Fruit fly (Drosophila melanogaster) whole organism, adult: Measurements from ENCODE around the gene NO66.
"Not testable (repeated sequence)": the region's sequence is repeated elsewhere in the genome, so short reads cannot be mapped to it uniquely, and the experiment has no call there.

ENCODE experiments used
- CG11617 ChIP-seq: fragments of 200-800 bp; sonication (Bioruptor generic); optimal IDR thresholded peaks from 2 replicates; lab custom pipeline; 2017; ENCODE audit warnings: mild to moderate bottlenecking, missing biosample characterization, missing genetic modification reagents, missing genetic modification characterization
- CG12768 ChIP-seq: fragments of 200-800 bp; sonication (Bioruptor generic); optimal IDR thresholded peaks from 2 replicates; lab custom pipeline; 2017; ENCODE audit warnings: missing biosample characterization, missing genetic modification characterization, mild to moderate bottlenecking, moderate library complexity, missing genetic modification reagents
- CG14711 ChIP-seq: fragments of 200-800 bp; sonication (Bioruptor generic); optimal IDR thresholded peaks from 2 replicates; lab custom pipeline; 2018; ENCODE audit warnings: missing biosample characterization, mild to moderate bottlenecking, missing genetic modification characterization, moderate library complexity
- CG1620 ChIP-seq: fragments of 200-800 bp; sonication (Bioruptor generic); optimal IDR thresholded peaks from 2 replicates; lab custom pipeline; 2016; ENCODE audit warnings: missing biosample characterization, missing genetic modification characterization
- CG33017 ChIP-seq: fragments of 200-800 bp; sonication (Bioruptor generic); optimal IDR thresholded peaks from 2 replicates; lab custom pipeline; 2018; ENCODE audit warnings: missing biosample characterization, mild to moderate bottlenecking, missing genetic modification characterization, moderate library complexity
- CG5204 ChIP-seq: fragments of 200-800 bp; sonication (Bioruptor generic); optimal IDR thresholded peaks from 2 replicates; lab custom pipeline; 2016; ENCODE audit warnings: missing biosample characterization, missing genetic modification characterization
- CG7045 ChIP-seq: fragments of 200-800 bp; sonication (Bioruptor generic); optimal IDR thresholded peaks from 2 replicates; lab custom pipeline; 2017; ENCODE audit warnings: missing biosample characterization, mild to moderate bottlenecking, missing genetic modification characterization
- CG7101 ChIP-seq: fragments of 200-800 bp; sonication (Bioruptor generic); optimal IDR thresholded peaks from 2 replicates; lab custom pipeline; 2018; ENCODE audit warnings: missing biosample characterization, mild to moderate bottlenecking, missing genetic modification characterization, moderate library complexity
- Clk ChIP-seq: fragments of 200-800 bp; sonication (Bioruptor generic); optimal IDR thresholded peaks from 2 replicates; lab custom pipeline; 2017; ENCODE audit warnings: missing biosample characterization, missing genetic modification characterization
- Crg-1 ChIP-seq: fragments of 200-800 bp; sonication (Bioruptor generic); optimal IDR thresholded peaks from 2 replicates; lab custom pipeline; 2016; ENCODE audit warnings: missing biosample characterization, missing genetic modification characterization
- Hr96 ChIP-seq: fragments of 200-800 bp; sonication (Bioruptor generic); optimal IDR thresholded peaks from 2 replicates; lab custom pipeline; 2016; ENCODE audit warnings: missing biosample characterization, missing genetic modification characterization
- Mnt ChIP-seq: fragments of 200-800 bp; sonication (Bioruptor generic); optimal IDR thresholded peaks from 2 replicates; lab custom pipeline; 2016; ENCODE audit warnings: missing biosample characterization, mild to moderate bottlenecking, missing genetic modification characterization
- bab1 ChIP-seq: fragments of 200-800 bp; sonication (Bioruptor generic); optimal IDR thresholded peaks from 3 replicates; lab custom pipeline; 2019; ENCODE audit warnings: missing biosample characterization, mild to moderate bottlenecking, missing genetic modification characterization, moderate library complexity
- cic ChIP-seq: fragments of 200-800 bp; sonication (Bioruptor generic); optimal IDR thresholded peaks from 2 replicates; lab custom pipeline; 2017; ENCODE audit warnings: missing biosample characterization, mild to moderate bottlenecking, missing genetic modification characterization, moderate library complexity
- cnc ChIP-seq, 2 experiments: fragments of >200 bp; optimal IDR thresholded peaks; 2 replicates each; lab custom pipeline; 2017
- kay ChIP-seq: fragments of 200-800 bp; sonication (Bioruptor generic); peaks from one replicate; lab custom pipeline; 2016; ENCODE audit warnings: missing biosample characterization, missing genetic modification characterization, borderline replicate concordance
- ovo ChIP-seq: fragments of 200-800 bp; sonication (Bioruptor generic); optimal IDR thresholded peaks from 2 replicates; lab custom pipeline; 2016; ENCODE audit warnings: missing biosample characterization, missing genetic modification characterization
- pad ChIP-seq: fragments of 200-800 bp; sonication (Bioruptor generic); optimal IDR thresholded peaks from 3 replicates; lab custom pipeline; 2017; ENCODE audit warnings: missing biosample characterization, missing genetic modification characterization, mild to moderate bottlenecking, moderate library complexity, missing genetic modification reagents
- tj ChIP-seq: fragments of 200-800 bp; sonication (Bioruptor generic); optimal IDR thresholded peaks from 3 replicates; lab custom pipeline; 2017; ENCODE audit warnings: missing biosample characterization, mild to moderate bottlenecking, missing genetic modification characterization, moderate library complexity
- toe ChIP-seq: fragments of 200-800 bp; sonication (Bioruptor generic); optimal IDR thresholded peaks from 2 replicates; lab custom pipeline; 2016; ENCODE audit warnings: missing biosample characterization, missing genetic modification characterization

NO66 gene

DNA sequence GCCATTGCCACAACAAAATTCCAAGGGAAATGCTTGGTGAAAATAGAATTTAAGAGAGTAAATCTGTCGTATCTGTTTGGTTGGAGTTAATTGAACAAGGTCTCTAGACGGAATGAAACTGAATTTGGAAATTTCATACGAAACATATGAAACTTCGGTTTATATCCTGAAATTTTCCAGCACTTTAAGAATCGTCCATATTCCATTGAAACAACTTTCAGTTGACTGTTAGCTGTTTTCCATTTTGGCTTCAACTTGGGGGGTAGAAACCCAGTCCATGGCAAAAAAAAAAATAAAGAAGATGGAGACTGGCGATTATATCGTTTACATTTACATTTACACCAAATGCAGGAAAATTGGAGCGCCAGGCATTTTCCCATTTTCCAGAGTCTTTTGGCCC lies 7.5 kb upstream of the NO66 start, which contains the start of gene CG15579:
TSS of gene CG15579 (minus strand) at position 101 of the 400 bp plus-strand sequence.
- TF ChIP-seq ovo (GFP tag; lab: Kevin White, UChicago) (no peak), Crg-1 (GFP tag; lab: Kevin White, UChicago) (no peak), CG12768 (GFP tag; lab: Kevin White, UChicago) (no peak), kay (GFP tag; lab: Kevin White, UChicago) (no peak), tj (GFP tag; lab: Kevin White, UChicago) (no peak), pad (GFP tag; lab: Kevin White, UChicago) (no peak), Hr96 (GFP tag; lab: Kevin White, UChicago) (no peak), cic (GFP tag; lab: Kevin White, UChicago) (no peak), CG1620 (no peak), CG7045 (GFP tag; lab: Kevin White, UChicago) (no peak), CG5204 (GFP tag; lab: Kevin White, UChicago) (no peak), Clk (GFP tag; lab: Kevin White, UChicago) (no peak)

DNA sequence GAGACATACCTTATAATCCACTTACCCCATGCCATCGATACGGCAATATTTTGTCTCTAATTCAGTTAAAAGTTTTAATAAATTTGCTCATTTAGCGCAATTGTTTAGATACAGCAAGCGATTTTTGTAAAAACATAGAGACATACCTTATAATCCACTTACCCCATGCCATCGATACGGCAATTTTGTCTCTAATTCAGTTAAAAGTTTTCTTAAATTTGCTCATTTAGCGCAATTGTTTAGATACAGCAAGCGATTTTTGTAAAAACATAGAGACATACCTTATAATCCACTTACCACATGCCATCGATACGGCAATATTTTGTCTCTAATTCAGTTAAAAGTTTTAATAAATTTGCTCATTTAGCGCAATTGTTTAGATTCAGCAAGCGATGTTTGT lies 537 bp upstream of the NO66 start, which contains the start of gene mei-9:
TSS of gene mei-9 (minus strand) at position 101 of the 400 bp plus-strand sequence.
- not testable (repeated sequence) for TF ChIP-seq Crg-1, CG5204, cic (GFP tag; lab: Kevin White, UChicago)

DNA sequence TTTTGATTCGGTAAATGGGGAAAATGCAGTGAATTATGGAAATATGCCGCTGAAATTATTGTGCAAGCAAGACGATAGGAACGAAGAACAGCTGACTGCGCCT lies 2.7 kb downstream of the NO66 start, which contains the start of gene mRpL33:
TSS of gene mRpL33 (minus strand) at position 101 of the 103 bp plus-strand sequence.
- no peak for TF ChIP-seq toe
- no peak for TF ChIP-seq Hr96 (GFP tag; lab: Kevin White, UChicago)
- no peak for TF ChIP-seq CG7101 (tag; lab: Kevin White, UChicago)
- no peak for TF ChIP-seq Mnt (GFP tag; lab: Kevin White, UChicago)
- TF ChIP-seq cic (GFP tag; lab: Kevin White, UChicago): no peak
- TF ChIP-seq CG7045 (GFP tag; lab: Kevin White, UChicago): no peak
- no peak for TF ChIP-seq CG12768 (GFP tag; lab: Kevin White, UChicago)
- no peak for TF ChIP-seq Clk (GFP tag; lab: Kevin White, UChicago)
- TF ChIP-seq pad (GFP tag; lab: Kevin White, UChicago): no peak
- no peak for TF ChIP-seq Crg-1 (GFP tag; lab: Kevin White, UChicago)
- TF ChIP-seq cnc (optimal IDR thresholded peaks at IDR 0.05; lab: Kevin White, UChicago): no peak
- no peak for TF ChIP-seq tj (GFP tag; lab: Kevin White, UChicago)

DNA sequence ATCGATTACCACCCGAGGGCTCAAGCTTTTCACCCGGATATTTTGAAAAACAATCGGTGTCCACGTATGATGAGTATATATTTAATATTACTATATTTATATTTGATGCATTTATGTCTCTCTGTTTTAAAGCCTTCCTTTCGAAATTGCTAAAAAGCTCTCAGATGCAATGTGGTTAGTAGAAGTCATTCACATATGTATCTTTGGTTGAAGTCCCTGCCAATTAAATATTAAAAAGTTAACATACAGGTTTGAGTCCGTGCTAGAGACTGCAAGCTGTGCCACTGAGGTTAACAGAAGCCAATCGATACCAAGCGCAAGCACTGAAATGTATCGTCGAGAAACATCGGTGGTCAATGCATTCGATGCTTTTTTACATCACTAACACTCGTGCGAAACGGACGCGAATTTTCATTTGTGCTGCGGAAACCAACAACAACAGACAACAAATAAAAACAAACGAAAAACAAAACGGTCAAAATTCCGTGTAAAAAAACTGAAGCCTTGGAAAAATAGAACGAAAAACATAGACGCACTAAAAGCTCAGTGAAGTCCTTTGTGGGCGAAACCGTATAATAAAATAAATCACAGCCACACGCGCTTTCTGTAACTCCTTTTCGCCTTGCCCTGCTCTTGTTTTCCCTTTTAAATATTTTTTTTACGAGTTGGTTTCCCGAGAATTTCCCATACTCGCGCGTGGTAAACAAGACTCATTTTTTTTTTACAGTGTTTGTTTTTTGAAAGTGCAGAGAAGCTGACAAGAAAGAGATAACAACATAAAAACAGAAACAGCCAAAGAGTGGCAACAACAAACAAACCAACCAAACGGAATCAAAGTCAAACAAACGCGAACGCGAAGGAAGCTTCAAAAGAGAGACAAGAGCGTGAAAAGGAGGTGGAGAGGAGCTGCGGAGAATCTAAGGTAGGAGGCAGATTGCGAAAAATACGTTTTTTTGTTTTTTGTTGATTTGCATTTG lies 3.3 kb downstream of the NO66 start, which contains the start of gene norpA:
TSS of gene norpA (plus strand) at position 393 of the 977 bp plus-strand sequence.
- no peak for TF ChIP-seq CG1620
- TF ChIP-seq pad (GFP tag; lab: Kevin White, UChicago): no peak
- TF ChIP-seq ovo (GFP tag; lab: Kevin White, UChicago): no peak
- no peak for TF ChIP-seq Hr96 (GFP tag; lab: Kevin White, UChicago)
- no peak for TF ChIP-seq CG7045 (GFP tag; lab: Kevin White, UChicago)
- no peak for TF ChIP-seq cnc (optimal IDR thresholded peaks at IDR 0.05; lab: Kevin White, UChicago)
- TF ChIP-seq bab1: peak; percentile 43
- no peak for TF ChIP-seq CG12768 (GFP tag; lab: Kevin White, UChicago)
- TF ChIP-seq Clk (GFP tag; lab: Kevin White, UChicago): no peak
- peak; percentile 40 for TF ChIP-seq CG11617 (GFP tag; lab: Kevin White, UChicago)
- no peak for TF ChIP-seq CG33017 (tag; lab: Kevin White, UChicago)
- TF ChIP-seq Crg-1 (GFP tag; lab: Kevin White, UChicago): no peak
- TF ChIP-seq cic (GFP tag; lab: Kevin White, UChicago): no peak
- TF ChIP-seq kay (GFP tag; lab: Kevin White, UChicago): no peak
- peak; percentile 66 for TF ChIP-seq Mnt (GFP tag; lab: Kevin White, UChicago)
- TF ChIP-seq tj (GFP tag; lab: Kevin White, UChicago): no peak
- TF ChIP-seq CG14711 (tag; lab: Kevin White, UChicago): no peak
- no peak for TF ChIP-seq toe
- peak; percentile 36 for TF ChIP-seq CG7101 (tag; lab: Kevin White, UChicago)
- TF ChIP-seq CG5204 (GFP tag; lab: Kevin White, UChicago): no peak

DNA sequence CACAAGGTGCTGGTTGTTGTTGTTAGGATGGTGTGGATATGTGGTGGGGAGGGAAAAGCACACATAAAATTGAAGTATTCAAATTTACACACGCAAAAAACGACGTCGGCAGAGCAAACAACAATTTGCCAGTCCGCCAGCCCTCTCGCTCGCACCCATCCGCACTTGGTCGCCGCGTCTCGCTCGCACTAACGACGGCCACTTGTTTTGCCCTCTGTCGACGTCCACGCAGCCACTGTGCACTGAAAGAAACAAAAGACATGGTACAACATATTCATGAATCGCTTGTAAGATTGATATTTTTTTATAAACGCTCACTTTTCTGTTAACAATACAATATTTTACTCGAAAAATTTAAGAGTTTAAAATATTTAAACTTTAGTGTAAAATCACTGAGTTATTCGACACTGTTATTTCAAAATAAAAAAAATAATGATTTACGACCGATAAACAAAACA lies 4.7 kb downstream of the NO66 start:
- TF ChIP-seq toe (peak; percentile 24), Mnt (GFP tag; lab: Kevin White, UChicago) (no peak), kay (GFP tag; lab: Kevin White, UChicago) (no peak), pad (GFP tag; lab: Kevin White, UChicago) (peak; percentile 8), CG7045 (GFP tag; lab: Kevin White, UChicago) (peak; percentile 63), cic (GFP tag; lab: Kevin White, UChicago) (no peak), CG1620 (peak; percentile 19), CG33017 (tag; lab: Kevin White, UChicago) (peak; percentile 35), CG7101 (tag; lab: Kevin White, UChicago) (peak; percentile 75), Hr96 (GFP tag; lab: Kevin White, UChicago) (peak; percentile 36), CG14711 (tag; lab: Kevin White, UChicago) (peak; percentile 74), tj (GFP tag; lab: Kevin White, UChicago) (peak; percentile 30), bab1 (peak; percentile 77), CG11617 (GFP tag; lab: Kevin White, UChicago) (peak; percentile 71), cnc (optimal IDR thresholded peaks at IDR 0.05; lab: Kevin White, UChicago) (no peak), CG12768 (GFP tag; lab: Kevin White, UChicago) (no peak), Clk (GFP tag; lab: Kevin White, UChicago) (peak; percentile 9), CG5204 (GFP tag; lab: Kevin White, UChicago) (peak; percentile 68), ovo (GFP tag; lab: Kevin White, UChicago) (no peak), Crg-1 (GFP tag; lab: Kevin White, UChicago) (no peak)
